Fruit fly (Drosophila melanogaster): ENCODE results near the gene CG42673.

The CG42673 gene

dm6 chr3L:9638971-9639370, 92.0 kb downstream of the CG42673 start, which contains the start of gene CG18179:
Gene CG18179, plus strand, starts transcription at chr3L:9639271.
- no peak for TF ChIP-seq noc (tag; optimal IDR thresholded peaks at IDR 0.05)

dm6 chr3L:9640713-9641112, 93.7 kb downstream of the CG42673 start, which contains the start of gene CG18180:
Gene CG18180, plus strand, starts transcription at chr3L:9641013.
- no peak for TF ChIP-seq noc (tag; optimal IDR thresholded peaks at IDR 0.05)

- TF ChIP-seq noc (tag; optimal IDR thresholded peaks at IDR 0.05), result no peak
Measured at dm6 chr3L:9643762-9644161, 96.7 kb downstream of the CG42673 start, which contains the start of gene CNMaR. Gene CNMaR, plus strand, starts transcription at chr3L:9644109.
